Fruit fly (Drosophila melanogaster) whole organism, embryonic: ENCODE data around the gene CG33158.
A peak's percentile ranks its signal among the peaks of the same experiment; 100 is the strongest.

Experiments used
- ATbp ChIP-seq: fragments of 200-800 bp; sonication (Bioruptor generic); optimal IDR thresholded peaks from 2 replicates; lab custom pipeline; 2017; ENCODE audit warnings: missing biosample characterization, mild to moderate bottlenecking, missing genetic modification characterization, missing genetic modification reagents
- B-H2 ChIP-seq: fragments of 200-800 bp; sonication (Bioruptor generic); optimal IDR thresholded peaks from 2 replicates; lab custom pipeline; 2018; ENCODE audit warnings: missing biosample characterization, mild to moderate bottlenecking, missing genetic modification characterization
- CG10209 ChIP-seq: fragments of 200-800 bp; sonication (Bioruptor generic); optimal IDR thresholded peaks from 3 replicates; lab custom pipeline; 2017; ENCODE audit warnings: missing biosample characterization, mild to moderate bottlenecking, missing genetic modification characterization, missing genetic modification reagents
- CG1024 ChIP-seq: fragments of 200-800 bp; sonication (Bioruptor generic); IDR thresholded peaks from 2 replicates; pipeline ENCODE4 v1.3.6; 2022; ENCODE audit warnings: missing biosample characterization, missing genetic modification characterization
- CG11560 ChIP-seq: fragments of 200-800 bp; sonication (Bioruptor generic); IDR thresholded peaks from 3 replicates; pipeline ENCODE4 v1.3.6; 2022; ENCODE audit warnings: missing biosample characterization, missing genetic modification characterization
- CG12219 ChIP-seq: fragments of 200-800 bp; sonication (Bioruptor generic); optimal IDR thresholded peaks from 3 replicates; lab custom pipeline; 2018; ENCODE audit warnings: missing biosample characterization, mild to moderate bottlenecking, missing genetic modification characterization
- CG1233 ChIP-seq: fragments of 200-800 bp; sonication (Bioruptor generic); optimal IDR thresholded peaks from 4 replicates; lab custom pipeline; 2018; ENCODE audit warnings: missing biosample characterization, mild to moderate bottlenecking, missing genetic modification characterization
- CG14667 ChIP-seq: fragments of 200-800 bp; sonication (Bioruptor generic); IDR thresholded peaks from 2 replicates; pipeline ENCODE4 v1.3.6; 2022; ENCODE audit warnings: missing biosample characterization, missing genetic modification characterization
- CG14710 ChIP-seq: fragments of 200-800 bp; sonication (Bioruptor generic); optimal IDR thresholded peaks from 3 replicates; lab custom pipeline; 2019; ENCODE audit warnings: missing biosample characterization, mild to moderate bottlenecking, missing genetic modification characterization, moderate library complexity
- CG14860 ChIP-seq: fragments of 200-800 bp; sonication (Bioruptor generic); IDR thresholded peaks from 3 replicates; pipeline ENCODE4 v1.3.6; 2022; ENCODE audit warnings: missing biosample characterization, missing genetic modification characterization; ENCODE audit not compliant: partially characterized antibody
- CG17612 ChIP-seq: fragments of 200-800 bp; sonication (Bioruptor generic); IDR thresholded peaks from 2 replicates; pipeline ENCODE4 v1.3.6; 2022; ENCODE audit warnings: missing biosample characterization, missing genetic modification characterization
- CG1832 ChIP-seq: fragments of 200-800 bp; sonication (Bioruptor generic); optimal IDR thresholded peaks from 2 replicates; lab custom pipeline; 2017; ENCODE audit warnings: missing biosample characterization, mild to moderate bottlenecking, missing genetic modification characterization, inconsistent platforms
- CG2202 ChIP-seq: fragments of 200-800 bp; sonication (Bioruptor generic); optimal IDR thresholded peaks from 2 replicates; lab custom pipeline; 2018; ENCODE audit warnings: missing biosample characterization, mild to moderate bottlenecking, missing genetic modification characterization
- CG31441 ChIP-seq: fragments of 200-800 bp; sonication (Bioruptor generic); IDR thresholded peaks from 2 replicates; pipeline ENCODE4 v1.3.6; 2022; ENCODE audit warnings: missing biosample characterization, missing genetic modification characterization
- CG4424 ChIP-seq: fragments of 200-800 bp; sonication (Bioruptor generic); optimal IDR thresholded peaks from 3 replicates; lab custom pipeline; 2016; ENCODE audit warnings: missing biosample characterization, missing genetic modification characterization
- CG4730 ChIP-seq: fragments of 200-800 bp; sonication (Bioruptor generic); IDR thresholded peaks from 2 replicates; pipeline ENCODE4 v1.3.6; 2022; ENCODE audit warnings: missing biosample characterization, missing genetic modification characterization
- Chrac-16 ChIP-seq: fragments of 200-800 bp; sonication (Bioruptor generic); optimal IDR thresholded peaks from 3 replicates; lab custom pipeline; 2016; ENCODE audit warnings: missing biosample characterization, missing genetic modification characterization
- D19A ChIP-seq: fragments of 200-800 bp; optimal IDR thresholded peaks from 3 replicates; lab custom pipeline; 2019; ENCODE audit warnings: missing biosample characterization, mild to moderate bottlenecking, missing genetic modification characterization, moderate library complexity
- Deaf1 ChIP-seq: fragments of 200-800 bp; optimal IDR thresholded peaks from 3 replicates; lab custom pipeline; 2019; ENCODE audit warnings: missing biosample characterization, mild to moderate bottlenecking, missing genetic modification characterization, moderate library complexity
- Elba2 ChIP-seq: fragments of 200-800 bp; sonication (Bioruptor generic); optimal IDR thresholded peaks from 3 replicates; lab custom pipeline; 2016; ENCODE audit warnings: missing biosample characterization, missing genetic modification characterization
- Ets65A ChIP-seq: fragments of 200-800 bp; sonication (Bioruptor generic); peaks from one replicate; lab custom pipeline; 2016; ENCODE audit warnings: missing biosample characterization, missing genetic modification characterization
- Gsc ChIP-seq: fragments of 200-800 bp; sonication (Bioruptor generic); IDR thresholded peaks from 2 replicates; pipeline ENCODE4 v1.3.6; 2022; ENCODE audit warnings: missing biosample characterization, missing genetic modification characterization
- H2.0 ChIP-seq: fragments of 200-800 bp; sonication (Bioruptor generic); IDR thresholded peaks from 2 replicates; pipeline ENCODE4 v1.3.6; 2022; ENCODE audit warnings: missing biosample characterization, missing genetic modification characterization
- Hr78 ChIP-seq, 2 experiments: fragments of 200-800 bp in 1 of 2; fragments of >200 bp in 1 of 2; sonication (Bioruptor generic) in 1 of 2; optimal IDR thresholded peaks; 2 replicates each; lab custom pipeline; 2017 to 2019; ENCODE audit warnings: missing biosample characterization in 2 of 2, missing genetic modification characterization in 2 of 2, mild to moderate bottlenecking in 1 of 2, moderate library complexity in 1 of 2
- Hsf ChIP-seq: fragments of 200-800 bp; sonication (Bioruptor generic); optimal IDR thresholded peaks from 3 replicates; lab custom pipeline; 2016; ENCODE audit warnings: missing biosample characterization, missing genetic modification characterization
- Kr ChIP-seq: fragments of 200-800 bp; sonication (Bioruptor generic); optimal IDR thresholded peaks from 2 replicates; lab custom pipeline; 2017; ENCODE audit warnings: missing biosample characterization, mild to moderate bottlenecking, missing genetic modification characterization
- Mad ChIP-seq: fragments of 200-800 bp; sonication (Bioruptor generic); optimal IDR thresholded peaks from 2 replicates; lab custom pipeline; 2016; ENCODE audit warnings: missing biosample characterization, missing genetic modification characterization
- Mrtf ChIP-seq: fragments of 200-800 bp; sonication (Bioruptor generic); IDR thresholded peaks from 3 replicates; pipeline ENCODE4 v1.3.6; 2022; ENCODE audit warnings: missing biosample characterization, missing genetic modification characterization
- Myb ChIP-seq: fragments of 200-800 bp; sonication (Bioruptor generic); optimal IDR thresholded peaks from 2 replicates; lab custom pipeline; 2016; ENCODE audit warnings: missing biosample characterization, missing genetic modification characterization
- NFAT ChIP-seq: fragments of 200-800 bp; sonication (Bioruptor generic); IDR thresholded peaks from 2 replicates; pipeline ENCODE4 v1.3.6; 2022; ENCODE audit warnings: missing biosample characterization, missing genetic modification characterization
- Neu2 ChIP-seq: fragments of 200-800 bp; sonication (Bioruptor generic); optimal IDR thresholded peaks from 3 replicates; lab custom pipeline; 2016; ENCODE audit warnings: missing biosample characterization, missing genetic modification characterization, borderline replicate concordance
- Nf-YC ChIP-seq: fragments of 200-800 bp; optimal IDR thresholded peaks from 3 replicates; lab custom pipeline; 2019; ENCODE audit warnings: missing biosample characterization, mild to moderate bottlenecking, missing genetic modification characterization, moderate library complexity
- NfI ChIP-seq: fragments of 200-800 bp; sonication (Bioruptor generic); optimal IDR thresholded peaks from 3 replicates; lab custom pipeline; 2018; ENCODE audit warnings: missing biosample characterization, mild to moderate bottlenecking, missing genetic modification characterization, moderate library complexity
- abd-A ChIP-seq: fragments of 200-800 bp; sonication (Bioruptor generic); optimal IDR thresholded peaks from 3 replicates; lab custom pipeline; 2019; ENCODE audit warnings: missing biosample characterization, mild to moderate bottlenecking, missing genetic modification characterization, moderate library complexity
- crp ChIP-seq, 2 experiments: fragments of 200-800 bp; sonication (Bioruptor generic); optimal IDR thresholded peaks; 2 replicates in 1 of 2; 3 replicates in 1 of 2; lab custom pipeline; 2017; ENCODE audit warnings: missing biosample characterization in 2 of 2, missing genetic modification characterization in 2 of 2, mild to moderate bottlenecking in 1 of 2, moderate library complexity in 1 of 2
- dm ChIP-seq: fragments of 200-800 bp; sonication (Bioruptor generic); optimal IDR thresholded peaks from 3 replicates; lab custom pipeline; 2016; ENCODE audit warnings: missing biosample characterization, missing genetic modification characterization
- dysf ChIP-seq: fragments of 200-800 bp; sonication (Bioruptor generic); IDR thresholded peaks from 3 replicates; pipeline ENCODE4 v1.3.6; 2022; ENCODE audit warnings: missing biosample characterization, missing genetic modification characterization
- hbn ChIP-seq: fragments of 200-800 bp; sonication (Bioruptor generic); IDR thresholded peaks from 2 replicates; pipeline ENCODE4 v1.3.6; 2022; ENCODE audit warnings: missing biosample characterization, missing genetic modification characterization; ENCODE audit not compliant: partially characterized antibody
- her ChIP-seq: fragments of 200-800 bp; sonication (Bioruptor generic); optimal IDR thresholded peaks from 2 replicates; lab custom pipeline; 2016; ENCODE audit warnings: missing biosample characterization, missing genetic modification characterization
- nmo ChIP-seq: fragments of 200-800 bp; sonication (Bioruptor generic); optimal IDR thresholded peaks from 2 replicates; lab custom pipeline; 2018; ENCODE audit warnings: missing biosample characterization, mild to moderate bottlenecking, missing genetic modification characterization, moderate library complexity
- row ChIP-seq: fragments of 200-800 bp; sonication (Bioruptor generic); IDR thresholded peaks from 3 replicates; pipeline ENCODE4 v1.3.6; 2022; ENCODE audit warnings: missing biosample characterization, missing genetic modification characterization
- salm ChIP-seq: fragments of 200-800 bp; sonication (Bioruptor generic); optimal IDR thresholded peaks from 2 replicates; lab custom pipeline; 2018; ENCODE audit warnings: missing biosample characterization, mild to moderate bottlenecking, missing genetic modification characterization
- sd ChIP-seq: fragments of 200-800 bp; sonication (Bioruptor generic); optimal IDR thresholded peaks from 3 replicates; lab custom pipeline; 2018; ENCODE audit warnings: missing biosample characterization, mild to moderate bottlenecking, missing genetic modification characterization, moderate library complexity
- seq ChIP-seq: fragments of 200-800 bp; sonication (Bioruptor generic); IDR thresholded peaks from 2 replicates; pipeline ENCODE4 v1.3.6; 2022; ENCODE audit warnings: missing biosample characterization, missing genetic modification characterization
- sna ChIP-seq: fragments of 200-800 bp; sonication (Bioruptor generic); IDR thresholded peaks from 2 replicates; pipeline ENCODE4 v1.3.6; 2022; ENCODE audit warnings: missing biosample characterization, missing genetic modification characterization; ENCODE audit not compliant: partially characterized antibody
- stc ChIP-seq: fragments of 200-800 bp; sonication (Bioruptor generic); IDR thresholded peaks from 2 replicates; pipeline ENCODE4 v1.3.6; 2022; ENCODE audit warnings: missing biosample characterization, missing genetic modification characterization
- stwl ChIP-seq: fragments of 200-800 bp; sonication (Bioruptor generic); optimal IDR thresholded peaks from 3 replicates; lab custom pipeline; 2018; ENCODE audit warnings: missing biosample characterization, mild to moderate bottlenecking, missing genetic modification characterization, moderate library complexity
- tna ChIP-seq: fragments of 200-800 bp; sonication (Bioruptor generic); IDR thresholded peaks from 2 replicates; pipeline ENCODE4 v1.3.6; 2022; ENCODE audit warnings: missing biosample characterization, missing genetic modification characterization; ENCODE audit not compliant: partially characterized antibody

Gene CG33158

DNA sequence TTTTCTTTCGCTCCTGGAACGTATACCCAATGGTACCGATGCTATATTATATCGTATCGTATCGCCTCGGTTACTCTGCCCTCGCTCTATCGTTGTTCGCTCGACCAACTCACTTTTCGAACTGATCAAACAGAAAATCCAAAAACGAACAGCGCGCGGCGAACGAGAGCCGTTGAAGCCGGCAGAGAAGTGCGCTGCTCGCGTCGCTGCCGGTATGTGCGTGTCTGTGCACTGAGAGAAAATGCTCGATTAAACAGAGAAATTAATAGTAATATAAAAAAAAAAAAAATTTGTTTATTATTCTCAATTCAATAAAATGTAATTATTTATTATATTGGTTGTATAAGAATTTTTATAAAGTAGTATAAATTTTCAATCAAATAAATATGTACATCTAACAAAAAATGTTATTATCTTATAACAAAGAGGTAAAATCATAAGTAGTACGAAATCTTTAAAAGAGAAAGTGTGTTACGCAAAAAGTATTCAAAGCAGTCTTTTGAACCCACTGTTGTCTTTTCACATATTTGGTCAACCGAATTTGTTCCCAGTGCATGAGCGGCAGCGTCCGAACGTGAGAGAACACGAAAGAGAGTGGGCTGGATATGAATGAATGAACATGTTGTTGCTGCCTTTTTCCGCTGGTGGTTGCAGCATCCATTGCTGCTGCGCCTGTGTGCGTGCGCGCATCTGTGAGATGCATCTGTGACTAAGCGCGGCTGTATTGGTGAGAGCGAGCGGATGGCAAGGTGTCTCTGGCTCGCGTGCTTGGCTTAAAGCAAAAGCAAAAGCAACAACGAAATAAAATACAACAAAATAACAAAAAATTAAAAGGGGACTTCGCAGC, 64.3 kb downstream of the CG33158 start, which contains the start of gene aos (continued):
- TF ChIP-seq Myb (GFP tag; lab: Kevin White, UChicago) (peak; percentile 36), D19A (tag; lab: Kevin White, UChicago) (peak; percentile 91), dysf (GFP tag; lab: Robert Waterston, UW) (peak; percentile 91), Hr78 (GFP tag; optimal IDR thresholded peaks at IDR 0.05; lab: Kevin White, UChicago) (peak in 1 of 2 experiments; percentile 86), stc (peak; percentile 76), Elba2 (GFP tag; lab: Kevin White, UChicago) (peak; percentile 70), Mrtf (GFP tag; lab: Robert Waterston, UW) (peak; percentile 62), Nf-YC (tag; lab: Kevin White, UChicago) (peak; percentile 87), NfI (peak; percentile 79), dm (GFP tag; lab: Kevin White, UChicago) (peak; percentile 13), H2.0 (peak; percentile 78), abd-A (no peak), CG4424 (peak; percentile 94), CG1832 (GFP tag; lab: Kevin White, UChicago) (no peak), Gsc (peak; percentile 42; the same call in 1 of the 2 replicates), CG10209 (GFP tag; lab: Kevin White, UChicago) (peak; percentile 93), crp (GFP tag; optimal IDR thresholded peaks at IDR 0.05; lab: Kevin White, UChicago) (peak in 1 of 2 experiments; percentile 48), hbn (no peak), Mad (GFP tag; lab: Kevin White, UChicago) (peak; percentile 62), CG11560 (tag; lab: Robert Waterston, UW) (peak; percentile 68; the same call in 1 of the 3 replicates), CG31441 (peak; percentile 100), Chrac-16 (GFP tag; lab: Kevin White, UChicago) (peak; percentile 87), CG2202 (tag; lab: Kevin White, UChicago) (peak; percentile 82), salm (tag; lab: Kevin White, UChicago) (peak; percentile 83), seq (GFP tag; lab: Robert Waterston, UW) (peak; percentile 76), CG1233 (GFP tag; lab: Kevin White, UChicago) (peak; percentile 89), CG17612 (GFP tag; lab: Robert Waterston, UW) (no peak), her (GFP tag; lab: Kevin White, UChicago) (no peak), CG4730 (GFP tag; lab: Robert Waterston, UW) (peak; percentile 71), nmo (GFP tag; lab: Kevin White, UChicago) (peak; percentile 54), Ets65A (peak; percentile 91), CG12219 (GFP tag; lab: Kevin White, UChicago) (peak; percentile 56), ATbp (GFP tag; lab: Kevin White, UChicago) (peak; percentile 92), Deaf1 (tag; lab: Kevin White, UChicago) (peak; percentile 81), sd (tag; lab: Kevin White, UChicago) (peak; percentile 77), B-H2 (GFP tag; lab: Kevin White, UChicago) (peak; percentile 23), CG14710 (tag; lab: Kevin White, UChicago) (peak; percentile 97), Hsf (GFP tag; lab: Kevin White, UChicago) (peak; percentile 67), Kr (GFP tag; lab: Kevin White, UChicago) (peak; percentile 79), CG1024 (GFP tag; lab: Robert Waterston, UW) (peak; percentile 36; the same call in 1 of the 2 replicates), NFAT (GFP tag; lab: Robert Waterston, UW) (peak; percentile 46), stwl (tag; lab: Kevin White, UChicago) (no peak), sna (GFP tag; lab: Robert Waterston, UW) (no peak), CG14667 (GFP tag; lab: Robert Waterston, UW) (peak; percentile 72), row (GFP tag; lab: Robert Waterston, UW) (peak; percentile 92), Neu2 (GFP tag; lab: Kevin White, UChicago) (no peak), tna (no peak), CG14860 (no peak)
